Worm (Caenorhabditis elegans) whole organism, L3 larva: Measurements from ENCODE around the gene clec-78.

ENCODE experiments used
- ZK546.5 ChIP-seq: sonication (generic microtip); optimal IDR thresholded peaks from 2 replicates; lab custom pipeline; 2017; ENCODE audit warnings: missing biosample characterization, missing genetic modification characterization
- ceh-82 ChIP-seq: fragments of 150-350 bp; optimal IDR thresholded peaks from 2 replicates; lab custom pipeline; 2014; ENCODE audit warnings: missing biosample characterization, missing genetic modification characterization
- egl-5 ChIP-seq: fragments of 150-350 bp; optimal IDR thresholded peaks from 2 replicates; lab custom pipeline; 2017; ENCODE audit warnings: missing biosample characterization, missing genetic modification reagents, missing genetic modification characterization, inconsistent platforms
- jun-1 ChIP-seq: fragments of 150-350 bp; optimal IDR thresholded peaks from 2 replicates; lab custom pipeline; 2014; ENCODE audit warnings: missing biosample characterization, missing genetic modification reagents, missing genetic modification characterization
- mdl-1 ChIP-seq: fragments of 150-350 bp; optimal IDR thresholded peaks from 2 replicates; lab custom pipeline; 2014; ENCODE audit warnings: missing biosample characterization, missing genetic modification characterization
- nhr-11 ChIP-seq: fragments of 150-350 bp; optimal IDR thresholded peaks from 2 replicates; lab custom pipeline; 2014; ENCODE audit warnings: missing biosample characterization, missing genetic modification characterization

ce11 chrIV:3995384-3995783, 6.5 kb downstream of the clec-78 start, which contains the start of gene F47C12.7:
- TF ChIP-seq nhr-11 (tag; lab: Kevin White, UChicago) (no peak), ZK546.5 (tag; lab: Kevin White, UChicago) (no peak), jun-1 (tag; lab: Kevin White, UChicago) (no peak), egl-5 (tag; lab: Kevin White, UChicago) (no peak), mdl-1 (tag; lab: Kevin White, UChicago) (no peak), ceh-82 (tag; lab: Kevin White, UChicago) (no peak)
